Fruit fly (Drosophila melanogaster) S2 (cell line): ENCODE data around the gene CG10352.

ENCODE experiments used
- CG8478 ChIP-seq: fragments of >200 bp; optimal IDR thresholded peaks from 2 replicates; lab custom pipeline; 2018
- CTCF ChIP-seq, 2 experiments: fragments of >200 bp; optimal IDR thresholded peaks; 2 replicates each; lab custom pipeline; 2018

DNA sequence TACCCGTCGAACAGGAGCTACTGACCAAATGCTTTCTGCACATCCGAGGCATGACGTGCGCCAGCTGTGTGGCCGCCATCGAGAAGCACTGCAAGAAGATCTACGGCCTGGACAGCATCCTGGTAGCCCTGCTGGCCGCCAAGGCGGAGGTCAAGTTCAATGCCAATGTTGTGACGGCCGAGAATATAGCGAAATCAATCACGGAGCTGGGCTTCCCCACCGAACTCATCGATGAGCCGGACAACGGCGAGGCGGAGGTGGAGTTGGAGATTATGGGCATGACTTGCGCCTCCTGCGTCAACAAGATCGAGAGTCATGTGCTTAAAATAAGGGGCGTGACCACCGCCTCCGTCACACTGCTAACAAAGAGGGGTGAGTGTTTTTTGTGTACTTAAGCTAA lies 21.0 kb downstream of the CG10352 start:
- TF ChIP-seq CTCF (optimal IDR thresholded peaks at IDR 0.05; lab: Kevin White, UChicago) (no peak), CG8478 (lab: Kevin White, UChicago) (no peak)
